Worm (Caenorhabditis elegans) whole organism, L1 larva: ENCODE measurements around the gene H35B03.2.
A peak's percentile ranks its signal among the peaks of the same experiment; 100 is the strongest.

Source experiments
- C04F5.9 ChIP-seq: sonication (generic microtip); optimal IDR thresholded peaks from 2 replicates; lab custom pipeline; 2016; ENCODE audit warnings: missing genetic modification characterization, missing compliant biosample characterization
- C16A3.4 ChIP-seq: fragments of 150-350 bp; optimal IDR thresholded peaks from 2 replicates; lab custom pipeline; 2014; ENCODE audit warnings: missing biosample characterization, missing genetic modification characterization
- F16B12.6 ChIP-seq: fragments of 150-350 bp; optimal IDR thresholded peaks from 2 replicates; lab custom pipeline; 2014; ENCODE audit warnings: missing biosample characterization, missing genetic modification characterization
- aly-2 ChIP-seq: fragments of 150-350 bp; optimal IDR thresholded peaks from 2 replicates; lab custom pipeline; 2014; ENCODE audit warnings: missing biosample characterization, missing genetic modification characterization
- blmp-1 ChIP-seq: fragments of 150-350 bp; optimal IDR thresholded peaks from 2 replicates; lab custom pipeline; 2014; ENCODE audit warnings: missing biosample characterization, missing genetic modification characterization
- ceh-63 ChIP-seq: fragments of 200-800 bp; sonication (Bioruptor generic); optimal IDR thresholded peaks from 2 replicates; lab custom pipeline; 2018; ENCODE audit warnings: mild to moderate bottlenecking, missing genetic modification characterization, missing compliant biosample characterization
- ceh-8 ChIP-seq: fragments of 200-800 bp; sonication (Bioruptor generic); optimal IDR thresholded peaks from 2 replicates; lab custom pipeline; 2018; ENCODE audit warnings: mild to moderate bottlenecking, missing genetic modification characterization, moderate library complexity, missing compliant biosample characterization
- ceh-82 ChIP-seq, 3 experiments: fragments of 150-350 bp in 1 of 3; sonication (generic microtip) in 2 of 3; optimal IDR thresholded peaks; 2 replicates each; lab custom pipeline; 2014 to 2017; ENCODE audit warnings: missing biosample characterization in 3 of 3, missing genetic modification characterization in 3 of 3
- ceh-90 ChIP-seq: sonication (generic microtip); optimal IDR thresholded peaks from 2 replicates; lab custom pipeline; 2016; ENCODE audit warnings: missing genetic modification characterization, missing compliant biosample characterization
- ces-1 ChIP-seq: fragments of 150-350 bp; optimal IDR thresholded peaks from 2 replicates; lab custom pipeline; 2014; ENCODE audit warnings: missing biosample characterization, missing genetic modification reagents, missing genetic modification characterization
- dpl-1 ChIP-seq, 3 experiments: fragments of 150-350 bp in 2 of 3; sonication (generic microtip) in 1 of 3; optimal IDR thresholded peaks; 2 replicates each; lab custom pipeline; 2014 to 2017; ENCODE audit warnings: missing biosample characterization in 3 of 3, missing genetic modification characterization in 3 of 3, missing genetic modification reagents in 3 of 3
- dsc-1 ChIP-seq: sonication (generic microtip); optimal IDR thresholded peaks from 2 replicates; lab custom pipeline; 2016; ENCODE audit warnings: mild to moderate bottlenecking, missing genetic modification characterization, missing compliant biosample characterization
- efl-1 ChIP-seq, 4 experiments: fragments of 150-350 bp; optimal IDR thresholded peaks in 3 of 4; peaks in 1 of 4; 1 replicate in 1 of 4; 2 replicates in 3 of 4; lab custom pipeline; 2014; ENCODE audit warnings: missing biosample characterization in 2 of 4, missing genetic modification characterization in 2 of 4, missing genetic modification reagents in 2 of 4
- efl-3 ChIP-seq: fragments of 200-800 bp; sonication (Bioruptor generic); optimal IDR thresholded peaks from 2 replicates; lab custom pipeline; 2018; ENCODE audit warnings: mild to moderate bottlenecking, missing genetic modification characterization, missing compliant biosample characterization
- egl-27 ChIP-seq, 2 experiments: fragments of 150-350 bp in 1 of 2; sonication (generic microtip); optimal IDR thresholded peaks; 3 replicates each; lab custom pipeline; 2017 to 2018; ENCODE audit warnings: missing biosample characterization in 2 of 2, missing genetic modification characterization in 2 of 2, missing genetic modification reagents in 2 of 2
- fkh-8 ChIP-seq: sonication (generic microtip); optimal IDR thresholded peaks from 2 replicates; lab custom pipeline; 2016; ENCODE audit warnings: mild to moderate bottlenecking, missing genetic modification characterization, missing compliant biosample characterization
- hpl-2 ChIP-seq: fragments of 150-350 bp; optimal IDR thresholded peaks from 2 replicates; lab custom pipeline; 2014; ENCODE audit warnings: missing biosample characterization, missing genetic modification reagents, missing genetic modification characterization
- isw-1 ChIP-seq: fragments of 200-800 bp; sonication (Bioruptor generic); IDR thresholded peaks from 2 replicates; pipeline ENCODE4 v1.3.6; 2022; ENCODE audit warnings: missing genetic modification characterization, missing compliant biosample characterization
- jun-1 ChIP-seq: fragments of 150-350 bp; optimal IDR thresholded peaks from 2 replicates; lab custom pipeline; 2014; ENCODE audit warnings: missing biosample characterization, missing genetic modification reagents, missing genetic modification characterization
- lin-14 ChIP-seq: fragments of 200-800 bp; sonication (Bioruptor generic); optimal IDR thresholded peaks from 2 replicates; lab custom pipeline; 2018; ENCODE audit warnings: mild to moderate bottlenecking, missing genetic modification characterization, moderate library complexity, missing compliant biosample characterization
- mef-2 ChIP-seq: fragments of 150-350 bp; optimal IDR thresholded peaks from 2 replicates; lab custom pipeline; 2014; ENCODE audit warnings: missing biosample characterization, missing genetic modification characterization
- mep-1 ChIP-seq: fragments of 150-350 bp; optimal IDR thresholded peaks from 2 replicates; lab custom pipeline; 2014; ENCODE audit warnings: missing biosample characterization, missing genetic modification characterization
- nhr-11 ChIP-seq: fragments of 150-350 bp; optimal IDR thresholded peaks from 2 replicates; lab custom pipeline; 2014; ENCODE audit warnings: missing biosample characterization, missing genetic modification characterization
- nhr-20 ChIP-seq: sonication (generic microtip); optimal IDR thresholded peaks from 2 replicates; lab custom pipeline; 2016; ENCODE audit warnings: mild to moderate bottlenecking, missing genetic modification characterization, missing compliant biosample characterization
- nhr-77 ChIP-seq: fragments of 150-350 bp; optimal IDR thresholded peaks from 2 replicates; lab custom pipeline; 2014; ENCODE audit warnings: missing biosample characterization, missing genetic modification characterization
- nhr-84 ChIP-seq: sonication (generic microtip); optimal IDR thresholded peaks from 2 replicates; lab custom pipeline; 2017; ENCODE audit warnings: missing biosample characterization, missing genetic modification characterization
- nhr-85 ChIP-seq: sonication (generic microtip); peaks from one replicate; lab custom pipeline; 2016; ENCODE audit warnings: missing genetic modification characterization, inconsistent platforms, missing compliant biosample characterization
- pag-3 ChIP-seq: sonication (generic microtip); optimal IDR thresholded peaks from 2 replicates; lab custom pipeline; 2017; ENCODE audit warnings: missing genetic modification characterization, mild to moderate bottlenecking, missing compliant biosample characterization, antibody characterized with exemption, borderline replicate concordance; ENCODE audit not compliant: insufficient read depth
- rnt-1 ChIP-seq: sonication (generic microtip); optimal IDR thresholded peaks from 2 replicates; lab custom pipeline; 2016; ENCODE audit warnings: mild to moderate bottlenecking, missing genetic modification characterization, moderate library complexity, missing compliant biosample characterization
- snpc-4 ChIP-seq: fragments of 150-350 bp; optimal IDR thresholded peaks from 2 replicates; lab custom pipeline; 2014; ENCODE audit warnings: missing biosample characterization, missing genetic modification characterization
- sox-4 ChIP-seq: sonication (generic microtip); optimal IDR thresholded peaks from 2 replicates; lab custom pipeline; 2016; ENCODE audit warnings: missing genetic modification characterization, missing compliant biosample characterization
- sup-37 ChIP-seq: fragments of 200-800 bp; sonication (Bioruptor generic); optimal IDR thresholded peaks from 2 replicates; lab custom pipeline; 2018; ENCODE audit warnings: mild to moderate bottlenecking, missing genetic modification characterization, missing compliant biosample characterization
- swsn-7 ChIP-seq: sonication (generic microtip); optimal IDR thresholded peaks from 2 replicates; lab custom pipeline; 2016; ENCODE audit warnings: missing genetic modification characterization, missing compliant biosample characterization
- tbx-2 ChIP-seq: sonication (generic microtip); optimal IDR thresholded peaks from 2 replicates; lab custom pipeline; 2016; ENCODE audit warnings: missing genetic modification characterization, missing compliant biosample characterization
- unc-130 ChIP-seq: fragments of 150-350 bp; optimal IDR thresholded peaks from 2 replicates; lab custom pipeline; 2017; ENCODE audit warnings: missing biosample characterization, missing genetic modification characterization, inconsistent platforms
- unc-86 ChIP-seq: sonication (generic microtip); optimal IDR thresholded peaks from 2 replicates; lab custom pipeline; 2016; ENCODE audit warnings: missing genetic modification characterization, missing compliant biosample characterization
- unc-98 ChIP-seq: fragments of 200-800 bp; sonication (Bioruptor generic); IDR thresholded peaks from 2 replicates; pipeline ENCODE4 v1.3.6; 2022; ENCODE audit warnings: missing genetic modification characterization, missing compliant biosample characterization
- zip-4 ChIP-seq: fragments of 200-800 bp; sonication (Bioruptor generic); optimal IDR thresholded peaks from 2 replicates; lab custom pipeline; 2018; ENCODE audit warnings: mild to moderate bottlenecking, missing genetic modification characterization, moderate library complexity, missing compliant biosample characterization

The H35B03.2 gene

ce11 chrIV:5744114-5744513, 12.6 kb upstream of the H35B03.2 start, which contains the start of gene C45E5.1:
Gene C45E5.1, plus strand, starts transcription at chrIV:5744403.
- no peak for TF ChIP-seq zip-4 (GFP tag; lab: Kevin White, UChicago)
- TF ChIP-seq sup-37 (GFP tag; lab: Kevin White, UChicago), result no peak
- TF ChIP-seq dpl-1 (GFP tag; optimal IDR thresholded peaks at IDR 0.05; lab: Kevin White, UChicago), result no peak
- no peak for TF ChIP-seq dsc-1 (tag; lab: Kevin White, UChicago)
- no peak for TF ChIP-seq ceh-63
- TF ChIP-seq nhr-11 (tag; lab: Kevin White, UChicago), result no peak
- no peak for TF ChIP-seq rnt-1 (tag; lab: Kevin White, UChicago)
- TF ChIP-seq nhr-84 (tag; lab: Kevin White, UChicago), result no peak
- TF ChIP-seq isw-1 (GFP tag; lab: Robert Waterston, UW), result no peak
- TF ChIP-seq ceh-82 (tag; optimal IDR thresholded peaks at IDR 0.05; lab: Kevin White, UChicago), result no peak
- TF ChIP-seq, all 84 proteins: peak for 0

DNA sequence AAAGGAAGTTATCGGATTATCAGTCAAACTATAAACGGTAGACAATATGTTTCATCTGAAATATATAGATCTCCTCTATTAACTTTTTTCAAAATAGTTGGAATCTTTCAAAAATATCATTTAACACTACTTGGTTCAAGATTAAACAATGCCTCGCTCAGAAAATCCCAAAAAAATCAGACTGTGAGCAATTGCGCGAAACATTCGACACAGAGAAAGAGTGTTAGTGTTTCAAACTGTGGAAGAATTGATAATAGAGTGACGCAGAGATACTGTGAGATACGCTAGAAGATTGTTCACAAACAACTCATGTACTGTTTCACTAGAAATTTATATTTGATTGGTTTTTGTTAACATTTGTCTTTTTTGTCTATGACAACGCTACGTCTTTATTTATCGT, 9.6 kb upstream of the H35B03.2 start, which contains the start of gene chil-11:
TSS of gene chil-11 (plus strand) at position 301 of the 400 bp plus-strand sequence.
- TF ChIP-seq nhr-85 (tag; lab: Kevin White, UChicago) (no peak), swsn-7 (no peak), rnt-1 (tag; lab: Kevin White, UChicago) (no peak), F16B12.6 (no peak), snpc-4 (tag; lab: Kevin White, UChicago) (no peak), isw-1 (GFP tag; lab: Robert Waterston, UW) (no peak), unc-98 (no peak), nhr-77 (tag; lab: Kevin White, UChicago) (no peak), C16A3.4 (tag; lab: Kevin White, UChicago) (no peak), mef-2 (tag; lab: Kevin White, UChicago) (no peak), unc-86 (tag; lab: Kevin White, UChicago) (no peak)

DNA sequence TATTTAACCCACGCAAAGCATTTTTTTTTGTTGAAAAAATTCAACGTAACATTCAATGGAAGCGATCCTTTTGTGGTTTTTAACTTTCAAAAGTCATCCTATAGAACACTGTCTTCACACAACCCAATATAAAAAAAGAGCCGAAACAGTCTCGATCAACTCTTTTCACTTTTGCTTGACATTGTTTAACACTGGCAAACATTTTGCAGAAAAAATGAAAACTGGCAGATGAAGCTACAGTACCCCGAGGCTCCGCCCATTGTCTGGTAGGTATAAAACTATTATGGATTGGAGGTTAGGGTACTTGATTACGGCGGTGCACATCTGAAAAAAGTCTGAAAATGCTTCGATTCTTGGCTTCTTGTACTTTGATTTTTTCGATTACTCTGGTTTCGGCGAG, 3.2 kb upstream of the H35B03.2 start, which contains the start of gene cpg-18:
TSS of gene cpg-18 (plus strand) at position 301 of the 400 bp plus-strand sequence.
- TF ChIP-seq tbx-2 (no peak), zip-4 (GFP tag; lab: Kevin White, UChicago) (no peak), ces-1 (GFP tag; lab: Kevin White, UChicago) (no peak), efl-1 (optimal IDR thresholded peaks at IDR 0.05; lab: Kevin White, UChicago) (no peak), efl-1 (GFP tag; optimal IDR thresholded peaks at IDR 0.05 in 1 of 2; lab: Kevin White, UChicago) (peak in 1 of 2 experiments; percentile 21), blmp-1 (tag; lab: Kevin White, UChicago) (no peak), hpl-2 (GFP tag; lab: Kevin White, UChicago) (no peak)

- TF ChIP-seq zip-4 (GFP tag; lab: Kevin White, UChicago) (no peak), lin-14 (GFP tag; lab: Kevin White, UChicago) (peak; percentile 17), nhr-20 (tag; lab: Kevin White, UChicago) (no peak), mep-1 (tag; lab: Kevin White, UChicago) (no peak), sox-4 (tag; lab: Kevin White, UChicago) (no peak), ceh-90 (tag; lab: Kevin White, UChicago) (no peak), fkh-8 (peak; percentile 21), jun-1 (no peak), pag-3 (tag; lab: Kevin White, UChicago) (no peak), efl-3 (GFP tag; lab: Kevin White, UChicago) (no peak), C04F5.9 (tag; lab: Kevin White, UChicago) (no peak), unc-130 (no peak), ceh-8 (GFP tag; lab: Kevin White, UChicago) (no peak), egl-27 (tag; optimal IDR thresholded peaks at IDR 0.05; lab: Kevin White, UChicago) (no peak), efl-1 (optimal IDR thresholded peaks at IDR 0.05; lab: Kevin White, UChicago) (no peak), efl-1 (GFP tag; optimal IDR thresholded peaks at IDR 0.05 in 1 of 2; lab: Kevin White, UChicago) (peak in 1 of 2 experiments; percentile 26), unc-86 (tag; lab: Kevin White, UChicago) (no peak), aly-2 (tag; lab: Kevin White, UChicago) (no peak)
Measured at ce11 chrIV:5725300-5725699, 6.2 kb downstream of the H35B03.2 start, which contains the start of gene H35B03.1. Gene H35B03.1, plus strand, starts transcription at chrIV:5725600.
